Worm (Caenorhabditis elegans) whole organism, dauer: ENCODE results near the gene F01D5.6.

ENCODE experiments used
- unc-62 ChIP-seq: sonication (generic microtip); optimal IDR thresholded peaks from 2 replicates; lab custom pipeline; 2017; ENCODE audit warnings: missing biosample characterization, missing genetic modification reagents, missing genetic modification characterization

Gene F01D5.6

ce11 chrII:14006210-14006609 lies at the start of gene F01D5.6:
Gene F01D5.6 (plus strand): TSS chrII:14006510.
- TF ChIP-seq unc-62 (GFP tag; lab: Kevin White, UChicago): no peak

- no peak for TF ChIP-seq unc-62 (GFP tag; lab: Kevin White, UChicago)
Measured at ce11 chrII:13956529-13956928, 49.8 kb upstream of the F01D5.6 start.

DNA sequence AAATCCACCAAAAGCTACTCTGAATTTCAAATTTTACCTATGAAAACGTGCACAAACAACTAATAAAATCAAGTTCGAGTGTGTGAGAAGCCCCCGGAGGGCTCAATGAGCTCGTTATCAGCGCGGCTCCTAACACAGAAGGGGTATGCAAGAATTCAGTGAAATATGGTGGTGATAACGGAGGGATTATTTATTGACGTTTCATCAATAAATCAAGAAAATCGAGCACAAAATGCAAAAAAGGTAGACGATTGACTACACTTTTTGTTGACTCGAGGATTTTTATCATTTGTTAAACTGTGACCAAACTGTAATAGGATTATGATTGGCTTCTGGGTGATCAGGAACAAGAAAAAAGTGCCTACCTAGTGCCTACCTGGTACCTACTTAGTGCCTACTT lies 48.9 kb upstream of the F01D5.6 start, which contains the start of gene zip-3:
TSS of gene zip-3 (minus strand) at position 21 of the 400 bp plus-strand sequence.
- no peak for TF ChIP-seq unc-62 (GFP tag; lab: Kevin White, UChicago)

DNA sequence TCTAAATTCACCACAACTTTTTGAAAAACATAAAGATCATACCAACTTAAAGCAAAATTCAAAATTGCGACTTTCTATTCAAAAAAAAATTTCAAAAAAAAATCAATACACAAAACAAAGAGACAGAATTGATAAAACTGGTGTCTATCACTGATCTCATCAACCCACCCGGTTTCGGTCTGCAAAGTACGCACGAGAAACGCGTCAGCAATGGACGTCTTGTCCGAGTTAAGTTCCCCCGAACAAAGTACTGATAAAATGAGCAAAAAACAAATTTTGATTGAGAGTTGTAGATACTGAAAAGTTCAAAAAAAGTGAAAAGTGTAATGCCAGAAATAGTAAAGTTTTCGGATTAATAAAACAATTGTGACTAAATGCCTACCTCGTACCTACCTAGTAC lies 48.0 kb upstream of the F01D5.6 start:
- TF ChIP-seq unc-62 (GFP tag; lab: Kevin White, UChicago): no peak

DNA sequence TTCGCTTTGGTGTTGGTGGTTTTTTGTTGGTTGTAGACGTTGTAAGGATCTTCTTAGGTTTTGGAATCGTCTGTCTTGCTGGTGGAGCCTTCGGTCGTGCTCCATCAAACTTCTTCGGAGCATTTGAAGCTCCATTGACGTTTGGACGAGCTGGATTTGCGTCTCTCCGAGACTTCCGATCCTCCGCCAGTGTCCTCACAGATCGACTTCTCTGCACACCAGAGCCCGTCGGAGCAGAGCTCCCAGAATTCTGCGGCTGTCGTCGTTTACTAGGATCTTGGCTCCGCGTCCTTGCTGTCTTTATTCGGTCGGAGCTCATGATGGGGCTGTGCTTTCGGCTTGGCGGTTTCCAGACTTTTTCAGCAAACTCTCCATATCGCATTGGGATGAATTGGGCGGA lies 44.7 kb upstream of the F01D5.6 start:
- TF ChIP-seq unc-62 (GFP tag; lab: Kevin White, UChicago): no peak

DNA sequence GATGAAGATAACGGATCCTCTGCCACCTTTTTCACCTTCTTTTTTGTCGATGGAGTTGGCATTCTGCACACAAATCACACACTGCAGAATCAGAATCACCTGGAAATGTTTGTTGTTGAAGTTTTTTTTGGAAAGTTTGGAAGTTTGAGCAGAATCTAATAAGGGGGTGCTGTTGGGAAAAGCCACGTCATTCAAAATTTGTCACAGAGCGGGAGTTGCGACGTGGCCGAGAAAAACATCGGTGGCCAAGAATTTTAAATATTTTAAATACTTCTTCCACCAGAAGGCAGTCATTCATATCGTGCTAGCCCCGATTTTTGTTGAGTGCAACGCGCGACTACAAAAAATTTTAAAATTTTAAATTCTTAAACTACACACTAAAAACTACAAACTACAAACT lies 44.0 kb upstream of the F01D5.6 start, which contains the start of gene rpi-1:
TSS of gene rpi-1 (minus strand) at position 101 of the 400 bp plus-strand sequence.
- TF ChIP-seq unc-62 (GFP tag; lab: Kevin White, UChicago): no peak

DNA sequence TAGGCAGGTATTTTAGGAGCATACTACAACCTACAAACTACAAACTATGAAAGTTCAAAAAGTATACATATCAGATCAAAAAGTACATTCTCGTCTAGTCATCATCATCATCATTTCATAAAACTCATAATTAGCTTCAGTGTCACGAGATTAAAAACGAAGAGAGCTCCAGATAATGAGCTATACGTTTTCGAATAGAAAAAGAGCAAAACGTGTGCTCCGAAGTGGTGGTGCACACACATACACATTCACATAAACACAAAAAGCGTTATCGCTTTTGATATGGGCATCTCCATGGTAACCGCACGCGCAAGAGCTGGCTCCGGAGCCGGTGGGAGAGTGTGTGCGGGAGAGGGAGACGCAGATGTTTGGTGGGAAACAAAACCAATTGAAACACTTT lies 42.0 kb upstream of the F01D5.6 start:
- TF ChIP-seq unc-62 (GFP tag; lab: Kevin White, UChicago): no peak

- no peak for TF ChIP-seq unc-62 (GFP tag; lab: Kevin White, UChicago)
Measured at ce11 chrII:13966242-13966641, 40.1 kb upstream of the F01D5.6 start, which contains the start of gene W07G1.7. Gene W07G1.7 (minus strand): TSS chrII:13966342.

- no peak for TF ChIP-seq unc-62 (GFP tag; lab: Kevin White, UChicago)
Measured at ce11 chrII:13968979-13969378, 37.3 kb upstream of the F01D5.6 start, which contains the start of gene sre-43. Gene sre-43 (minus strand): TSS chrII:13969079.

DNA sequence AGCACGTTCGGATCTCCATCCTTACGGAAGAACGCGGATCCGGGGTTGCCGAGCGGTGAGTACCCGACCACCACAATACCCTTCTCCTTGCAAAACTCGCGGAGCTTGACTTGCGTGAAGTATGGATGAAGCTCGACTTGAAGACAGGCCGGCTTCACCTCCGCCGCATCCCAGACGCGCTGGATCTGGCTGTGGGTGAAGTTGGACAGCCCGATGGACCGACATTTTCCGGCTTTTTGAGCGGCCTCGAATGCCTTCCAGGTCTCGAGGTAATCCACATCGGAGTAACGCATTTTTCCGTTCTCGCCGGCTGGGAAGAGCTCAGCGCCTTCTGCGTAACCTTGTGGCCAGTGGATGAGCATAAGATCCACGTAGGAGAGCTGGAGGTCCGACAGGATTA lies 34.1 kb upstream of the F01D5.6 start:
- no peak for TF ChIP-seq unc-62 (GFP tag; lab: Kevin White, UChicago)

ce11 chrII:13973514-13973913 lies 32.8 kb upstream of the F01D5.6 start, which contains the start of gene Y39G8B.1:
Gene Y39G8B.1 (minus strand): TSS chrII:13973812.
- no peak for TF ChIP-seq unc-62 (GFP tag; lab: Kevin White, UChicago)

DNA sequence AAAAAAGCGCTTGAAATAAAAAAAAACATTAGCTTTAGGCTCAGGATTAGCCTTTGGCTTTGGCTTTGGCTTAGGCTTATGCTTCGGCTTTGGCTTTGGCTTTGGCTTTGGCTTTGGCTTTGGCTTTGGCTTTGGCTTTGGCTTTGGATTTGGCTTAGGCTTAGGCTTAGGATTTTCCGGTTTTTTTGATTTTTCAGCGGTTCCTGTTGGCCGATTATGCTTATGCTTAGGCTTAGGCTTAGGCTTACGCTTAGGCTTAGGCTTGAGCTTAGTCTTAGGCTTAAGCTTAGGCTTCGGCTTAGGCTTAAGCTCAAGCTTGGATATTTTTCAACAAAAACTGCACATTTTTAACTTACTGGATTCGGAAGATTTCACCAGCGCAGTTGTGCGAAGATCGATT lies 32.2 kb upstream of the F01D5.6 start:
- TF ChIP-seq unc-62 (GFP tag; lab: Kevin White, UChicago): no peak

- no peak for TF ChIP-seq unc-62 (GFP tag; lab: Kevin White, UChicago)
Measured at ce11 chrII:13976161-13976560, 30.1 kb upstream of the F01D5.6 start, which contains the start of gene Y39G8B.2. Gene Y39G8B.2 (minus strand): TSS chrII:13976221.

ce11 chrII:13977701-13978100 lies 28.6 kb upstream of the F01D5.6 start:
- TF ChIP-seq unc-62 (GFP tag; lab: Kevin White, UChicago): no peak

DNA sequence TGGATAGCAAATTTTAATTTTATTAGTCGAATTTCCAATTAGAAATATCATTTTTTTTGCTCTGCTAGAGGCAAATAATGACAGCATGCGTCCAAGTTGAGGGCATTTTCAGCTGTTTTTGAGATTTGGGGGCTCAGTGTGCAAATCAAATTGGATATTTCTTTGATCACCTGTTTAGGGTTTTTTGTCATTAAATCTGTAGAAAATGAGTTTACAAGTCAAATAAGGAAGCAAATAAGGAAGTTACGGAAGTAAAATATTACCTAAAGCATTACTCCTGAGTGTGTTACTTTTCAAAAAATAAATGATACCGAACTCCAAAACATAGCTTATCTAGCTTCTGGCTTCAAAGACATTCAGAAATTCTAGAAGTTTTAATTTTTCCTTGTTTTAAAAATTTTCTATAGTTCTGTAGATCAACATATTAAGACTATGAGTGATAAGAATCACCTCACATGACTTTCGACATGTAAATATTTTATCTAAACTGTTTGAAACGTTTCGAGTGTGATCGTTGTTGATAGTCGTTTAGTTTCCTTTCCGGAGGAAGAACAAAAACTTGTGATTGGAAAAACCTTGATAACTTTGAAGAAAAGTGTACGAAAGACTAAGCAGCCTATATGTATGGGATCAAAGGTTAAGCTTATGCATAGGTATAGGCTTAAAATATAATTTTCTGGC lies 26.3 kb upstream of the F01D5.6 start, which contains the start of gene sre-48:
TSS of gene sre-48 (minus strand) at position 51 of the 681 bp plus-strand sequence.
- TF ChIP-seq unc-62 (GFP tag; lab: Kevin White, UChicago): no peak

- TF ChIP-seq unc-62 (GFP tag; lab: Kevin White, UChicago): no peak
Measured at ce11 chrII:13981097-13981496, 25.2 kb upstream of the F01D5.6 start, which contains the start of gene Y39G8B.9. Gene Y39G8B.9 (plus strand): TSS chrII:13981365.

- no peak for TF ChIP-seq unc-62 (GFP tag; lab: Kevin White, UChicago)
Measured at ce11 chrII:13981819-13982218, 24.5 kb upstream of the F01D5.6 start.
